Worm (Caenorhabditis elegans) whole organism, early embryonic: Measurements from ENCODE around the gene F08F8.7.

Experiments
- B0310.2 ChIP-seq: sonication (generic microtip); optimal IDR thresholded peaks from 2 replicates; lab custom pipeline; 2016; ENCODE audit warnings: mild to moderate bottlenecking, missing genetic modification characterization, missing compliant biosample characterization
- F13C5.2 ChIP-seq: sonication (generic microtip); optimal IDR thresholded peaks from 2 replicates; lab custom pipeline; 2017; ENCODE audit warnings: mild to moderate bottlenecking, missing genetic modification characterization, inconsistent platforms, missing compliant biosample characterization
- aly-1 ChIP-seq: sonication (generic microtip); optimal IDR thresholded peaks from 2 replicates; lab custom pipeline; 2016; ENCODE audit warnings: missing genetic modification characterization, missing compliant biosample characterization
- ama-1 ChIP-seq: fragments of 150-350 bp; optimal IDR thresholded peaks from 2 replicates; lab custom pipeline; 2014
- ceh-13 ChIP-seq: fragments of 200-800 bp; sonication (Bioruptor generic); optimal IDR thresholded peaks from 2 replicates; lab custom pipeline; 2018; ENCODE audit warnings: mild to moderate bottlenecking, missing genetic modification characterization, missing compliant biosample characterization
- ceh-36 ChIP-seq: sonication (generic microtip); optimal IDR thresholded peaks from 2 replicates; lab custom pipeline; 2016; ENCODE audit warnings: missing genetic modification characterization, inconsistent platforms, missing compliant biosample characterization
- ets-7 ChIP-seq: sonication (generic microtip); optimal IDR thresholded peaks from 2 replicates; lab custom pipeline; 2016; ENCODE audit warnings: missing genotype, missing genetic modification characterization, missing compliant biosample characterization
- flt-1 ChIP-seq: fragments of 200-800 bp; sonication (Bioruptor generic); IDR thresholded peaks from 2 replicates; pipeline ENCODE4 v1.3.6; 2022; ENCODE audit warnings: missing genetic modification characterization, missing compliant biosample characterization
- hmbx-1 ChIP-seq: sonication (generic microtip); optimal IDR thresholded peaks from 2 replicates; lab custom pipeline; 2016; ENCODE audit warnings: mild to moderate bottlenecking, missing genetic modification characterization, missing compliant biosample characterization
- hmg-4 ChIP-seq: fragments of 200-800 bp; sonication (Bioruptor generic); optimal IDR thresholded peaks from 2 replicates; lab custom pipeline; 2018; ENCODE audit warnings: mild to moderate bottlenecking, missing genetic modification characterization, missing compliant biosample characterization
- hnd-1 ChIP-seq: sonication (generic microtip); optimal IDR thresholded peaks from 2 replicates; lab custom pipeline; 2016; ENCODE audit warnings: missing genetic modification characterization, missing compliant biosample characterization
- pes-1 ChIP-seq: fragments of 200-800 bp; sonication (Bioruptor generic); IDR thresholded peaks from 2 replicates; pipeline ENCODE4 v1.3.6; 2022; ENCODE audit warnings: missing genetic modification reagents, missing genetic modification characterization, missing compliant biosample characterization
- scrt-1 ChIP-seq: fragments of 200-800 bp; sonication (Bioruptor generic); IDR thresholded peaks from 2 replicates; pipeline ENCODE4 v1.3.6; 2022; ENCODE audit warnings: missing genetic modification characterization, missing compliant biosample characterization
- sea-1 ChIP-seq: fragments of 200-800 bp; sonication (Bioruptor generic); conservative IDR thresholded peaks from 2 replicates; pipeline ENCODE4 v1.3.6; 2022; ENCODE audit warnings: missing genetic modification characterization, missing compliant biosample characterization
- tbx-11 ChIP-seq: fragments of 200-800 bp; sonication (Bioruptor generic); IDR thresholded peaks from 2 replicates; pipeline ENCODE4 v1.3.6; 2022; ENCODE audit warnings: missing genetic modification characterization, missing compliant biosample characterization
- tbx-37 ChIP-seq: fragments of 200-800 bp; sonication (Bioruptor generic); conservative IDR thresholded peaks from 2 replicates; pipeline ENCODE4 v1.3.6; 2022; ENCODE audit warnings: missing genetic modification reagents, missing genetic modification characterization, missing compliant biosample characterization
- tra-4 ChIP-seq: sonication (generic microtip); optimal IDR thresholded peaks from 2 replicates; lab custom pipeline; 2017; ENCODE audit warnings: missing genetic modification characterization, missing compliant biosample characterization

Gene F08F8.7

ce11 chrIII:7329155-7329732 lies 17.7 kb downstream of the F08F8.7 start, which contains the start of gene lab-2:
lab-2 (minus strand) TSS chrIII:7329607.
- TF ChIP-seq sea-1 (GFP tag; lab: Robert Waterston, UW) (no peak), tra-4 (tag; lab: Kevin White, UChicago) (no peak), ceh-36 (tag; lab: Kevin White, UChicago) (no peak), hnd-1 (no peak), hmbx-1 (tag; lab: Kevin White, UChicago) (no peak), scrt-1 (GFP tag; lab: Robert Waterston, UW) (no peak), pes-1 (GFP tag; lab: Robert Waterston, UW) (no peak), B0310.2 (tag; lab: Kevin White, UChicago) (no peak), aly-1 (tag; lab: Kevin White, UChicago) (no peak), tbx-11 (GFP tag; lab: Robert Waterston, UW) (no peak), flt-1 (GFP tag; lab: Robert Waterston, UW) (no peak), F13C5.2 (tag; lab: Kevin White, UChicago) (no peak), tbx-37 (GFP tag; lab: Robert Waterston, UW) (no peak), hmg-4 (no peak), ets-7 (no peak), ama-1 (lab: Kevin White, UChicago) (no peak), ceh-13 (GFP tag; lab: Kevin White, UChicago) (no peak)

DNA sequence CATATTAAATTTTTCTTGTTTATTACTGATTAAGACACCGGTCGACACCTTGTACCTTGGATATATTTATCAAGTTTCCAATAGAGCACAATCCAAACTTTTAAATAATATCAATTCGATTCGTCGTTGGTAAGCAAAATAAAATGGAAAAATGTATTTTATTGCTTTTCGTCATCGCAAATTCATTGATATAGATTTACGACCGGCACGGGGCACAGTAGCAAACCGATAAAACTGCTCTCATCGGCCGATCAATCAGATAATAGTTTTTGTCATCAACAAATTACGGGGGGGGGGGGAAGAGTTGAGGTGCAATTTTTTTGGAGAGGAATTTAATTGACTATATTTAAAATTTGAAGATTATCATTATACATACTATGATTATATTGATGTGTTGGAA lies 23.6 kb downstream of the F08F8.7 start:
- TF ChIP-seq scrt-1 (GFP tag; lab: Robert Waterston, UW) (no peak), hmg-4 (no peak), pes-1 (GFP tag; lab: Robert Waterston, UW) (no peak), flt-1 (GFP tag; lab: Robert Waterston, UW) (no peak), ama-1 (lab: Kevin White, UChicago) (no peak), hnd-1 (no peak), tra-4 (tag; lab: Kevin White, UChicago) (no peak), ceh-13 (GFP tag; lab: Kevin White, UChicago) (no peak), ets-7 (no peak)

DNA sequence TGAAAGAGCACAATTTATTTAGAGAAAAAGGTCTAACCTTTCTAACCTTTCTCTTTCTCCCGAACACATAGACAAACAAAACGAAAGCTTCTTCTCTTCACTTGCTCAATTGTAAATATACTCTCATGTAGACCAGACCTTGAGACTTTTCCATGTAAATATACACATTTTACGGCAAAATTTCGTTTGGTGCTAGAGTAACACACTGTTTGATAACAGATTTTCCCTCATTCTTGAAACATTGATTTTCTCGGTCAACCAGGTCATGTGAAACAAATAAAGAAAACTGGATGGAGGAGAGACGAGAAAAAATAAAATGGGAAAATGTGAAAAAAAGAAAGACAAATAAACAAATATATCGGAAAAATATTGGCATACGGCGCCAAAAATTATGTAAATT lies 24.9 kb downstream of the F08F8.7 start:
- TF ChIP-seq sea-1 (GFP tag; lab: Robert Waterston, UW) (no peak), scrt-1 (GFP tag; lab: Robert Waterston, UW) (no peak), ets-7 (no peak), F13C5.2 (tag; lab: Kevin White, UChicago) (no peak), ceh-36 (tag; lab: Kevin White, UChicago) (no peak), flt-1 (GFP tag; lab: Robert Waterston, UW) (no peak), pes-1 (GFP tag; lab: Robert Waterston, UW) (no peak), aly-1 (tag; lab: Kevin White, UChicago) (no peak), tbx-11 (GFP tag; lab: Robert Waterston, UW) (no peak)

DNA sequence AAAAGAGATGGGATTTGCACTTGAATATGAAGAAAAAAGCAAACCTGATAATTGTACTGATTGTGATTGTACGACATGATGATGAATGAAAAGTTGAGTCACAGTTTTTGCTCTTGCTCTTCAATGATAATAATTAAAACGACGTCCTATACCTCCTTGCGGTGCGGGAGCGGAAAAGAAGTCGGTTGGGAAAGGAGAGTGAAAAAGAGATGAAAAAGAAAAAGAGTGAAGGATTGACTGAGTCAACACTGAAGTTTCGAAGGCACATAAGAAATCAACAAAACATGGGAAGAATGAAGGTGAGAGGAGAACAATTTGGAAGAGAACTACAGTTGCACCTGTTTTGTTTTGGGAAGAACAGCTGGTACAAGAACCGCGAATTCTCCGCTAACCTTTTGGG lies 27.6 kb downstream of the F08F8.7 start, which contains the start of gene F56C9.8:
TSS of gene F56C9.8 (minus strand) at position 120 of the 400 bp plus-strand sequence.
- TF ChIP-seq pes-1 (GFP tag; lab: Robert Waterston, UW) (no peak), ets-7 (no peak), scrt-1 (GFP tag; lab: Robert Waterston, UW) (no peak), F13C5.2 (tag; lab: Kevin White, UChicago) (no peak), hnd-1 (no peak), tbx-37 (GFP tag; lab: Robert Waterston, UW) (no peak), hmbx-1 (tag; lab: Kevin White, UChicago) (no peak), aly-1 (tag; lab: Kevin White, UChicago) (no peak), ceh-36 (tag; lab: Kevin White, UChicago) (no peak), tbx-11 (GFP tag; lab: Robert Waterston, UW) (no peak), flt-1 (GFP tag; lab: Robert Waterston, UW) (no peak), B0310.2 (tag; lab: Kevin White, UChicago) (no peak), ceh-13 (GFP tag; lab: Kevin White, UChicago) (no peak), ama-1 (lab: Kevin White, UChicago) (no peak), tra-4 (tag; lab: Kevin White, UChicago) (no peak), sea-1 (GFP tag; lab: Robert Waterston, UW) (no peak), hmg-4 (no peak)

ce11 chrIII:7317354-7317753 lies 29.6 kb downstream of the F08F8.7 start:
- TF ChIP-seq flt-1 (GFP tag; lab: Robert Waterston, UW), result no peak
- no peak for TF ChIP-seq hmg-4

DNA sequence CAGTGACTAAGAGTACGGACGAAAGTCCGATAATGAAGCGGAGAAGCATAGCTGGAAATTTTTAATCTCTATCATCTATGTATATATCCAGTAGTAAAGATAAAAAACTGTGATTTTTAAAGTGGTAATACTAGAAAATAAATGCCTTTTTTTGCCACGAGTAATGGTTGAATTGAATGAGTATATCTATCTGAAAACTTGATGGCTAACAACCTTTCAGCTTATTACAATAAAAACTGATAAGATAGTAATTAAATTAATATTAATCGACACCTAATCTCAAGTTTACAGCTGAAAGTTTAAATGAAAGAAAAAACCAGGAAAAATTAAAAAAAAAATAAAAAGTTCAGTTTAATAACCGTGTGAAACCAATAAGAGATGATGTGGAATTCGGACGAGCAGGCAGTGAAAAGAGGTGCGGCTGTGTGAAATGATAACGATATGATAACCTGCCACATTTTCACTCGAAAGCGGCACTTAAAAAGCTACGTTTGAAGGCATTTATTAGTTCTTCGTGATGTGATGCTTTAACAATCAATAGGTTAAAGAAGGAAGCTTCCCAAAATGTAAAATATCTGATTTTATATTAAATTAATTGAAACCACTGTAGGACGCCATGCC lies 31.9 kb downstream of the F08F8.7 start, which contains the start of gene nspg-6:
TSS of gene nspg-6 (minus strand) at position 51 of the 621 bp plus-strand sequence.
- TF ChIP-seq flt-1 (GFP tag; lab: Robert Waterston, UW) (no peak), tra-4 (tag; lab: Kevin White, UChicago) (no peak), pes-1 (GFP tag; lab: Robert Waterston, UW) (no peak), tbx-11 (GFP tag; lab: Robert Waterston, UW) (no peak), F13C5.2 (tag; lab: Kevin White, UChicago) (no peak), sea-1 (GFP tag; lab: Robert Waterston, UW) (no peak), tbx-37 (GFP tag; lab: Robert Waterston, UW) (no peak), ceh-36 (tag; lab: Kevin White, UChicago) (no peak), B0310.2 (tag; lab: Kevin White, UChicago) (no peak), scrt-1 (GFP tag; lab: Robert Waterston, UW) (no peak), ama-1 (lab: Kevin White, UChicago) (no peak)

ce11 chrIII:7314473-7314872 lies 32.5 kb downstream of the F08F8.7 start:
- TF ChIP-seq flt-1 (GFP tag; lab: Robert Waterston, UW), result no peak
- no peak for TF ChIP-seq aly-1 (tag; lab: Kevin White, UChicago)
- TF ChIP-seq hmbx-1 (tag; lab: Kevin White, UChicago), result no peak
- no peak for TF ChIP-seq ama-1 (lab: Kevin White, UChicago)
- TF ChIP-seq hnd-1, result no peak
- TF ChIP-seq tra-4 (tag; lab: Kevin White, UChicago), result no peak
- no peak for TF ChIP-seq scrt-1 (GFP tag; lab: Robert Waterston, UW)
- no peak for TF ChIP-seq pes-1 (GFP tag; lab: Robert Waterston, UW)
- TF ChIP-seq F13C5.2 (tag; lab: Kevin White, UChicago), result no peak
- TF ChIP-seq ceh-36 (tag; lab: Kevin White, UChicago), result no peak
- TF ChIP-seq B0310.2 (tag; lab: Kevin White, UChicago), result no peak
- TF ChIP-seq hmg-4, result no peak
- TF ChIP-seq tbx-37 (GFP tag; lab: Robert Waterston, UW), result no peak
- no peak for TF ChIP-seq ceh-13 (GFP tag; lab: Kevin White, UChicago)
- TF ChIP-seq sea-1 (GFP tag; lab: Robert Waterston, UW), result no peak
